Fruit fly (Drosophila melanogaster) whole organism, embryonic: ENCODE results near the gene CG3117.

Experiments used
- Atf3 ChIP-seq: fragments of 200-800 bp; sonication (Bioruptor generic); optimal IDR thresholded peaks from 3 replicates; lab custom pipeline; 2016; ENCODE audit warnings: missing biosample characterization, missing genetic modification characterization
- B-H2 ChIP-seq: fragments of 200-800 bp; sonication (Bioruptor generic); optimal IDR thresholded peaks from 2 replicates; lab custom pipeline; 2018; ENCODE audit warnings: missing biosample characterization, mild to moderate bottlenecking, missing genetic modification characterization
- Bdp1 ChIP-seq: fragments of 200-800 bp; sonication (Bioruptor generic); optimal IDR thresholded peaks from 3 replicates; lab custom pipeline; 2016; ENCODE audit warnings: missing biosample characterization, missing genetic modification characterization
- CG10267 ChIP-seq: fragments of 200-800 bp; sonication (Bioruptor generic); optimal IDR thresholded peaks from 2 replicates; lab custom pipeline; 2018; ENCODE audit warnings: missing biosample characterization, mild to moderate bottlenecking, missing genetic modification characterization, moderate library complexity
- CG10274 ChIP-seq: fragments of 200-800 bp; sonication (Bioruptor generic); optimal IDR thresholded peaks from 3 replicates; lab custom pipeline; 2017; ENCODE audit warnings: missing biosample characterization, mild to moderate bottlenecking, missing genetic modification characterization
- CG10959 ChIP-seq: fragments of 200-800 bp; sonication (Bioruptor generic); IDR thresholded peaks from 2 replicates; pipeline ENCODE4 v1.3.6; 2022; ENCODE audit warnings: missing biosample characterization, missing genetic modification characterization
- CG11456 ChIP-seq: fragments of 200-800 bp; sonication (Bioruptor generic); IDR thresholded peaks from 3 replicates; pipeline ENCODE4 v1.3.6; 2022; ENCODE audit warnings: missing biosample characterization, missing genetic modification characterization
- CG14710 ChIP-seq: fragments of 200-800 bp; sonication (Bioruptor generic); optimal IDR thresholded peaks from 3 replicates; lab custom pipeline; 2019; ENCODE audit warnings: missing biosample characterization, mild to moderate bottlenecking, missing genetic modification characterization, moderate library complexity
- CG15696 ChIP-seq: fragments of 200-800 bp; sonication (Bioruptor generic); optimal IDR thresholded peaks from 2 replicates; lab custom pipeline; 2019; ENCODE audit warnings: missing biosample characterization, mild to moderate bottlenecking, missing genetic modification characterization, moderate library complexity
- CG16815 ChIP-seq: fragments of 200-800 bp; sonication (Bioruptor generic); optimal IDR thresholded peaks from 3 replicates; lab custom pipeline; 2017; ENCODE audit warnings: missing biosample characterization, mild to moderate bottlenecking, missing genetic modification characterization
- CG17361 ChIP-seq: fragments of 200-800 bp; sonication (Bioruptor generic); IDR thresholded peaks from 3 replicates; pipeline ENCODE4 v1.3.6; 2022; ENCODE audit warnings: missing biosample characterization, missing genetic modification characterization
- CG18262 ChIP-seq: fragments of 200-800 bp; optimal IDR thresholded peaks from 3 replicates; lab custom pipeline; 2019; ENCODE audit warnings: missing biosample characterization, mild to moderate bottlenecking, missing genetic modification characterization, moderate library complexity
- CG18599 ChIP-seq: fragments of 200-800 bp; sonication (Bioruptor generic); optimal IDR thresholded peaks from 3 replicates; lab custom pipeline; 2017; ENCODE audit warnings: missing biosample characterization, missing genetic modification characterization, mild to moderate bottlenecking, moderate library complexity, missing genetic modification reagents
- CG18619 ChIP-seq: fragments of 200-800 bp; sonication (Bioruptor generic); optimal IDR thresholded peaks from 3 replicates; lab custom pipeline; 2017; ENCODE audit warnings: missing biosample characterization, mild to moderate bottlenecking, missing genetic modification characterization
- CG2129 ChIP-seq: fragments of 200-800 bp; sonication (Bioruptor generic); IDR thresholded peaks from 2 replicates; pipeline ENCODE4 v1.3.6; 2022; ENCODE audit warnings: missing biosample characterization, missing genetic modification characterization; ENCODE audit not compliant: partially characterized antibody
- CG2875 ChIP-seq: fragments of 200-800 bp; sonication (Bioruptor generic); optimal IDR thresholded peaks from 2 replicates; lab custom pipeline; 2017; ENCODE audit warnings: missing biosample characterization, mild to moderate bottlenecking, missing genetic modification characterization, missing genetic modification reagents
- CG3726 ChIP-seq: fragments of 200-800 bp; sonication (Bioruptor generic); IDR thresholded peaks from 3 replicates; pipeline ENCODE4, ENCODE4 v1.3.6; 2022; ENCODE audit warnings: missing biosample characterization, missing genetic modification characterization
- CG4360 ChIP-seq: fragments of 200-800 bp; sonication (Bioruptor generic); IDR thresholded peaks from 2 replicates; pipeline ENCODE4 v1.3.6; 2022; ENCODE audit warnings: missing biosample characterization, missing genetic modification characterization
- CG8089 ChIP-seq: fragments of 200-800 bp; sonication (Bioruptor generic); optimal IDR thresholded peaks from 3 replicates; lab custom pipeline; 2016; ENCODE audit warnings: missing biosample characterization, missing genetic modification characterization
- CG8944 ChIP-seq: fragments of 200-800 bp; sonication (Bioruptor generic); optimal IDR thresholded peaks from 3 replicates; lab custom pipeline; 2016; ENCODE audit warnings: missing biosample characterization, missing genetic modification characterization
- CoRest ChIP-seq: fragments of 200-800 bp; sonication (Bioruptor generic); optimal IDR thresholded peaks from 3 replicates; lab custom pipeline; 2018; ENCODE audit warnings: missing biosample characterization, mild to moderate bottlenecking, missing genetic modification characterization, moderate library complexity
- Dad ChIP-seq: fragments of 200-800 bp; sonication (Bioruptor generic); optimal IDR thresholded peaks from 3 replicates; lab custom pipeline; 2016; ENCODE audit warnings: missing biosample characterization, missing genetic modification characterization
- Dip3 ChIP-seq: fragments of 200-800 bp; sonication (Bioruptor generic); optimal IDR thresholded peaks from 3 replicates; lab custom pipeline; 2016; ENCODE audit warnings: missing biosample characterization, missing genetic modification characterization
- Dll ChIP-seq: fragments of 200-800 bp; sonication (Bioruptor generic); IDR thresholded peaks from 4 replicates; pipeline ENCODE4 v1.3.6; 2022; ENCODE audit warnings: missing biosample characterization, missing genetic modification characterization; ENCODE audit not compliant: partially characterized antibody
- Ets65A ChIP-seq: fragments of 200-800 bp; sonication (Bioruptor generic); peaks from one replicate; lab custom pipeline; 2016; ENCODE audit warnings: missing biosample characterization, missing genetic modification characterization
- Lhr ChIP-seq: fragments of 200-800 bp; sonication (Bioruptor generic); optimal IDR thresholded peaks from 3 replicates; lab custom pipeline; 2017; ENCODE audit warnings: mild to moderate bottlenecking, missing biosample characterization, missing genetic modification reagents, missing genetic modification characterization
- MBD-R2 ChIP-seq: fragments of 200-800 bp; sonication (Bioruptor generic); IDR thresholded peaks from 2 replicates; pipeline ENCODE4 v1.3.6; 2022; ENCODE audit warnings: missing biosample characterization, missing genetic modification characterization
- Optix ChIP-seq: fragments of 200-800 bp; sonication (Bioruptor generic); IDR thresholded peaks from 3 replicates; pipeline ENCODE4 v1.3.6; 2022; ENCODE audit warnings: missing biosample characterization, missing genetic modification characterization
- Sox100B ChIP-seq: fragments of 200-800 bp; sonication (Bioruptor generic); optimal IDR thresholded peaks from 3 replicates; lab custom pipeline; 2018; ENCODE audit warnings: missing biosample characterization, mild to moderate bottlenecking, missing genetic modification characterization
- ac ChIP-seq: fragments of 200-800 bp; sonication (Bioruptor generic); optimal IDR thresholded peaks from 3 replicates; lab custom pipeline; 2017; ENCODE audit warnings: missing biosample characterization, mild to moderate bottlenecking, missing genetic modification characterization
- dysf ChIP-seq: fragments of 200-800 bp; sonication (Bioruptor generic); IDR thresholded peaks from 3 replicates; pipeline ENCODE4 v1.3.6; 2022; ENCODE audit warnings: missing biosample characterization, missing genetic modification characterization
- emc ChIP-seq: fragments of 200-800 bp; sonication (Bioruptor generic); optimal IDR thresholded peaks from 2 replicates; lab custom pipeline; 2016; ENCODE audit warnings: missing biosample characterization, missing genetic modification characterization
- ems ChIP-seq: fragments of 200-800 bp; sonication (Bioruptor generic); optimal IDR thresholded peaks from 3 replicates; lab custom pipeline; 2016; ENCODE audit warnings: missing biosample characterization, missing genetic modification characterization
- ewg ChIP-seq: fragments of 200-800 bp; sonication (Bioruptor generic); optimal IDR thresholded peaks from 3 replicates; lab custom pipeline; 2017; ENCODE audit warnings: mild to moderate bottlenecking, missing biosample characterization, missing genetic modification reagents, missing genetic modification characterization
- eyg ChIP-seq: fragments of 200-800 bp; sonication (Bioruptor generic); optimal IDR thresholded peaks from 3 replicates; lab custom pipeline; 2016; ENCODE audit warnings: missing biosample characterization, missing genetic modification characterization
- fd64A ChIP-seq: fragments of 200-800 bp; sonication (Bioruptor generic); optimal IDR thresholded peaks from 3 replicates; lab custom pipeline; 2018; ENCODE audit warnings: missing biosample characterization, mild to moderate bottlenecking, missing genetic modification characterization
- ftz-f1 ChIP-seq: fragments of 200-800 bp; sonication (Bioruptor generic); optimal IDR thresholded peaks from 2 replicates; lab custom pipeline; 2016; ENCODE audit warnings: missing biosample characterization, missing genetic modification characterization
- grn ChIP-seq: fragments of 200-800 bp; sonication (Bioruptor generic); optimal IDR thresholded peaks from 3 replicates; lab custom pipeline; 2017; ENCODE audit warnings: missing biosample characterization, missing genetic modification characterization
- hbn ChIP-seq: fragments of 200-800 bp; sonication (Bioruptor generic); IDR thresholded peaks from 2 replicates; pipeline ENCODE4 v1.3.6; 2022; ENCODE audit warnings: missing biosample characterization, missing genetic modification characterization; ENCODE audit not compliant: partially characterized antibody
- jumu ChIP-seq: fragments of 200-800 bp; sonication (Bioruptor generic); optimal IDR thresholded peaks from 3 replicates; lab custom pipeline; 2016; ENCODE audit warnings: missing biosample characterization, missing genetic modification characterization
- kni ChIP-seq: fragments of 200-800 bp; sonication (Bioruptor generic); optimal IDR thresholded peaks from 3 replicates; lab custom pipeline; 2017; ENCODE audit warnings: mild to moderate bottlenecking, missing biosample characterization, missing genetic modification reagents, missing genetic modification characterization
- oc ChIP-seq: fragments of 200-800 bp; sonication (Bioruptor generic); optimal IDR thresholded peaks from 2 replicates; lab custom pipeline; 2018; ENCODE audit warnings: missing biosample characterization, mild to moderate bottlenecking, missing genetic modification characterization, moderate library complexity
- pho ChIP-seq: fragments of 200-800 bp; sonication (Bioruptor generic); optimal IDR thresholded peaks from 2 replicates; lab custom pipeline; 2016; ENCODE audit warnings: missing biosample characterization, missing genetic modification characterization
- pnt ChIP-seq: fragments of 200-800 bp; sonication (Bioruptor generic); optimal IDR thresholded peaks from 3 replicates; lab custom pipeline; 2016; ENCODE audit warnings: missing biosample characterization, missing genetic modification characterization
- pros ChIP-seq: fragments of 200-800 bp; sonication (Bioruptor generic); optimal IDR thresholded peaks from 3 replicates; lab custom pipeline; 2019; ENCODE audit warnings: missing biosample characterization, mild to moderate bottlenecking, missing genetic modification characterization, moderate library complexity
- ro ChIP-seq: fragments of 200-800 bp; sonication (Bioruptor generic); IDR thresholded peaks from 2 replicates; pipeline ENCODE4 v1.3.6; 2022; ENCODE audit warnings: missing biosample characterization, missing genetic modification characterization
- tio ChIP-seq: fragments of 200-800 bp; sonication (Bioruptor generic); optimal IDR thresholded peaks from 2 replicates; lab custom pipeline; 2017; ENCODE audit warnings: missing biosample characterization, missing genetic modification characterization, inconsistent platforms
- wor ChIP-seq: fragments of 200-800 bp; sonication (Bioruptor generic); IDR thresholded peaks from 2 replicates; pipeline ENCODE4 v1.3.6; 2022; ENCODE audit warnings: missing biosample characterization, missing genetic modification characterization
- zfh2 ChIP-seq: fragments of 200-800 bp; sonication (Bioruptor generic); optimal IDR thresholded peaks from 2 replicates; lab custom pipeline; 2016; ENCODE audit warnings: missing biosample characterization, missing genetic modification characterization

The CG3117 gene

dm6 chr2L:2884683-2885502 is 37.9 kb upstream of the CG3117 start (continued):
- no peak for TF ChIP-seq ewg (GFP tag; lab: Kevin White, UChicago)
- TF ChIP-seq CG11456 (GFP tag; lab: Robert Waterston, UW) = peak; percentile 81
- TF ChIP-seq wor (GFP tag; lab: Robert Waterston, UW) = no peak
- peak; percentile 49 for TF ChIP-seq fd64A (GFP tag; lab: Kevin White, UChicago)
- peak; percentile 56 for TF ChIP-seq CG14710 (tag; lab: Kevin White, UChicago)
- 0 out of 4 replicates have a peak, but pooled peaks have one; percentile 31 for TF ChIP-seq Dll (GFP tag; lab: Robert Waterston, UW)
- peak; percentile 30 for TF ChIP-seq ems (GFP tag; lab: Kevin White, UChicago)
- no peak for TF ChIP-seq eyg (GFP tag; lab: Kevin White, UChicago)
- TF ChIP-seq CG18262 (tag; lab: Kevin White, UChicago) = no peak
- no peak for TF ChIP-seq CG8089 (GFP tag; lab: Kevin White, UChicago)
- no peak for TF ChIP-seq CG3726 (GFP tag; lab: Robert Waterston, UW)
- TF ChIP-seq zfh2 = peak; percentile 11
- TF ChIP-seq ro (GFP tag; lab: Robert Waterston, UW) = no peak
- peak; percentile 21 for TF ChIP-seq pros (GFP tag; lab: Kevin White, UChicago)
- no peak for TF ChIP-seq tio (GFP tag; lab: Kevin White, UChicago)
- TF ChIP-seq dysf (GFP tag; lab: Robert Waterston, UW) = peak; percentile 50; the same call in 1 of the 3 replicates
- TF ChIP-seq Dip3 (GFP tag; lab: Kevin White, UChicago) = no peak
- TF ChIP-seq CoRest (tag; lab: Kevin White, UChicago) = peak; percentile 41
- TF ChIP-seq emc = peak; percentile 19
- TF ChIP-seq grn (GFP tag; lab: Kevin White, UChicago) = no peak
- no peak for TF ChIP-seq jumu
- TF ChIP-seq CG17361 (GFP tag; lab: Robert Waterston, UW) = peak; percentile 72; the same call in 1 of the 3 replicates
- no peak for TF ChIP-seq CG2875 (GFP tag; lab: Kevin White, UChicago)
- peak; percentile 65 for TF ChIP-seq Lhr (GFP tag; lab: Kevin White, UChicago)
- TF ChIP-seq Sox100B = no peak
- TF ChIP-seq B-H2 = peak; percentile 87
- TF ChIP-seq Dad (GFP tag; lab: Kevin White, UChicago) = no peak
- no peak for TF ChIP-seq CG2129 (GFP tag; lab: Robert Waterston, UW)
- TF ChIP-seq CG10274 (GFP tag; lab: Kevin White, UChicago) = no peak
- TF ChIP-seq ftz-f1 (GFP tag; lab: Kevin White, UChicago) = peak; percentile 52
- peak; percentile 29 for TF ChIP-seq CG18599 (GFP tag; lab: Kevin White, UChicago)
- peak; percentile 81 for TF ChIP-seq ac
- TF ChIP-seq pnt = no peak
- TF ChIP-seq oc (tag; lab: Kevin White, UChicago) = peak; percentile 66
- TF ChIP-seq CG8944 (GFP tag; lab: Kevin White, UChicago) = no peak
- no peak for TF ChIP-seq Atf3 (GFP tag; lab: Kevin White, UChicago)
- TF ChIP-seq hbn = peak; percentile 24; the same call in 1 of the 2 replicates
- peak; percentile 57 for TF ChIP-seq kni (GFP tag; lab: Kevin White, UChicago)
- TF ChIP-seq Bdp1 = peak; percentile 23
- TF ChIP-seq pho (GFP tag; lab: Kevin White, UChicago) = peak; percentile 36
- peak; percentile 11 for TF ChIP-seq CG15696 (tag; lab: Kevin White, UChicago)
- peak; percentile 42 for TF ChIP-seq CG10959 (GFP tag; lab: Robert Waterston, UW)
- TF ChIP-seq CG18619 (GFP tag; lab: Kevin White, UChicago) = peak; percentile 27
- TF ChIP-seq CG4360 (GFP tag; lab: Robert Waterston, UW) = peak; percentile 51; the same call in 1 of the 2 replicates
- no peak for TF ChIP-seq CG16815 (GFP tag; lab: Kevin White, UChicago)
- TF ChIP-seq Ets65A (GFP tag; lab: Kevin White, UChicago) = no peak
- TF ChIP-seq Optix (GFP tag; lab: Robert Waterston, UW) = 0 out of 3 replicates have a peak, but pooled peaks have one; percentile 36
- peak; percentile 74 for TF ChIP-seq MBD-R2
- TF ChIP-seq CG10267 (tag; lab: Kevin White, UChicago) = no peak
